Worm (Caenorhabditis elegans): ENCODE results near the gene F15E6.6.

Gene F15E6.6

ce11 chrIV:4262993-4263392, 20.9 kb downstream of the F15E6.6 start, which contains the start of gene col-33:
Gene col-33, plus strand, starts transcription at chrIV:4263293.
- TF ChIP-seq ceh-20 (GFP tag; IDR thresholded peaks at IDR 0.05) = no peak
- no peak for TF ChIP-seq mdl-1 (tag; optimal IDR thresholded peaks at IDR 0.05)
- TF ChIP-seq nhr-41 (GFP tag; IDR thresholded peaks at IDR 0.05) = no peak
- no peak for TF ChIP-seq php-3 (GFP tag; IDR thresholded peaks at IDR 0.05)
- no peak for TF ChIP-seq gei-8 (GFP tag; optimal IDR thresholded peaks at IDR 0.05)
- no peak for TF ChIP-seq lin-29 (GFP tag; IDR thresholded peaks at IDR 0.05)
- TF ChIP-seq spr-1 (tag; optimal IDR thresholded peaks at IDR 0.05) = no peak
- TF ChIP-seq hlh-11 (tag; optimal IDR thresholded peaks at IDR 0.05) = no peak

ce11 chrIV:4259433-4259832, 24.5 kb downstream of the F15E6.6 start:
- TF ChIP-seq unc-62 (GFP tag; optimal IDR thresholded peaks at IDR 0.05 in 1 of 2) = peak in 1 of 2 experiments; percentile 70
- no peak for TF ChIP-seq unc-62 (tag; optimal IDR thresholded peaks at IDR 0.05)
- no peak for TF ChIP-seq nhr-41 (GFP tag; IDR thresholded peaks at IDR 0.05)
- no peak for TF ChIP-seq php-3 (GFP tag; IDR thresholded peaks at IDR 0.05)
- no peak for TF ChIP-seq madf-5 (GFP tag; IDR thresholded peaks at IDR 0.05)
- no peak for TF ChIP-seq mdl-1 (tag; optimal IDR thresholded peaks at IDR 0.05)
- TF ChIP-seq lin-1 (GFP tag; IDR thresholded peaks at IDR 0.05) = no peak
- TF ChIP-seq daf-8 (GFP tag; IDR thresholded peaks at IDR 0.05) = no peak
- no peak for TF ChIP-seq zfp-3 (GFP tag; conservative IDR thresholded peaks at IDR 0.05)
- no peak for TF ChIP-seq lin-15B (tag; optimal IDR thresholded peaks at IDR 0.05)
- TF ChIP-seq pqm-1 (tag; optimal IDR thresholded peaks at IDR 0.05) = peak; percentile 74
- no peak for TF ChIP-seq ceh-44 (GFP tag; IDR thresholded peaks at IDR 0.05)
- no peak for TF ChIP-seq Y75B8A.6 (GFP tag; IDR thresholded peaks at IDR 0.05)
- TF ChIP-seq unc-130 (GFP tag; optimal IDR thresholded peaks at IDR 0.05) = no peak
- no peak for TF ChIP-seq madf-9 (GFP tag; conservative IDR thresholded peaks at IDR 0.05)
- no peak for TF ChIP-seq dpl-1 (GFP tag; optimal IDR thresholded peaks at IDR 0.05)
- peak; percentile 45 for TF ChIP-seq nhr-28 (tag; optimal IDR thresholded peaks at IDR 0.05)
- TF ChIP-seq egl-27 (tag; optimal IDR thresholded peaks at IDR 0.05) = no peak
- TF ChIP-seq lir-3 (tag; optimal IDR thresholded peaks at IDR 0.05) = no peak
- peak; percentile 58 for TF ChIP-seq dmd-6 (GFP tag; IDR thresholded peaks at IDR 0.05)
- TF ChIP-seq hlh-11 (tag; optimal IDR thresholded peaks at IDR 0.05) = peak; percentile 19
- no peak for TF ChIP-seq skn-1 (tag; optimal IDR thresholded peaks at IDR 0.05)
- no peak for TF ChIP-seq F49E8.2 (tag; optimal IDR thresholded peaks at IDR 0.05; ENCODE audit: borderline replicate concordance)
- no peak for TF ChIP-seq ceh-32 (tag; optimal IDR thresholded peaks at IDR 0.05; ENCODE audit: poor library complexity)

- no peak for TF ChIP-seq lin-29 (GFP tag; IDR thresholded peaks at IDR 0.05)
- TF ChIP-seq nhr-6 (tag; optimal IDR thresholded peaks at IDR 0.05) = no peak
- no peak for TF ChIP-seq egl-27 (tag; optimal IDR thresholded peaks at IDR 0.05)
- peak; percentile 77 for TF ChIP-seq set-16 (GFP tag; IDR thresholded peaks at IDR 0.05)
- TF ChIP-seq nhr-10 (tag; optimal IDR thresholded peaks at IDR 0.05) = no peak
- TF ChIP-seq fos-1 (tag; optimal IDR thresholded peaks at IDR 0.05) = no peak
- TF ChIP-seq ceh-28 (tag; optimal IDR thresholded peaks at IDR 0.05) = no peak
- no peak for TF ChIP-seq F49E8.2 (tag; optimal IDR thresholded peaks at IDR 0.05; ENCODE audit: borderline replicate concordance)
These were observed 28.8 kb downstream of the F15E6.6 start for ce11 chrIV:4254989-4255582.

- TF ChIP-seq tag-97 (GFP tag; IDR thresholded peaks at IDR 0.05) (no peak), nhr-111 (GFP tag; optimal IDR thresholded peaks at IDR 0.05) (no peak), zip-2 (tag; optimal IDR thresholded peaks at IDR 0.05) (no peak), tra-1 (GFP tag; IDR thresholded peaks at IDR 0.05) (no peak), set-16 (GFP tag; IDR thresholded peaks at IDR 0.05) (no peak), egl-43 (GFP tag; IDR thresholded peaks at IDR 0.05) (no peak), hlh-30 (tag; optimal IDR thresholded peaks at IDR 0.05; ENCODE audit: insufficient read depth) (no peak), fkh-10 (GFP tag; optimal IDR thresholded peaks at IDR 0.05) (no peak), ztf-7 (tag; optimal IDR thresholded peaks at IDR 0.05) (no peak), duxl-1 (tag; optimal IDR thresholded peaks at IDR 0.05; ENCODE audit: poor library complexity) (no peak), spr-1 (tag; optimal IDR thresholded peaks at IDR 0.05) (no peak), ceh-62 (tag; optimal IDR thresholded peaks at IDR 0.05) (no peak), mxl-2 (GFP tag; conservative IDR thresholded peaks at IDR 0.05) (no peak)
These were observed 36.1 kb downstream of the F15E6.6 start, which contains the start of gene ama-1 for ce11 chrIV:4247770-4248169. Gene ama-1, plus strand, starts transcription at chrIV:4248070.

Data from whole organism, L4 larva.